ENCODE assay signal across 6 worm cellular contexts in genomic region chrV:6268526-6268925, ce11.
A peak's percentile ranks its signal among the peaks of the same experiment; 100 is the strongest.
TF ChIP-seq lines count a peak whose summit lies in the region.

No protein-coding gene starts in this region.

TF ChIP-seq in whole organism, L1 larva, 84 proteins besides CTCF, POLR2A, EP300 and RAD21:
- TF ChIP-seq lin-14 (GFP tag; optimal IDR thresholded peaks at IDR 0.05; lab: Kevin White, UChicago) (peak; percentile 23), elt-3 (tag; optimal IDR thresholded peaks at IDR 0.05; lab: Kevin White, UChicago) (no peak)

TF ChIP-seq in whole organism, L2 larva, 48 proteins besides CTCF, POLR2A, EP300 and RAD21:
- TF ChIP-seq nhr-21 (tag; optimal IDR thresholded peaks at IDR 0.05; lab: Kevin White, UChicago) (no peak), ZK546.5 (tag; optimal IDR thresholded peaks at IDR 0.05; lab: Kevin White, UChicago) (no peak), crh-2 (tag; optimal IDR thresholded peaks at IDR 0.05; lab: Kevin White, UChicago) (no peak), unc-55 (GFP tag; optimal IDR thresholded peaks at IDR 0.05; lab: Kevin White, UChicago) (peak; percentile 39)

TF ChIP-seq in whole organism, L4 larva, 104 proteins besides CTCF, POLR2A, EP300 and RAD21:
- no peak for TF ChIP-seq nhr-6 (tag; optimal IDR thresholded peaks at IDR 0.05; lab: Kevin White, UChicago)
- peak; percentile 76 for TF ChIP-seq aha-1 (tag; lab: Kevin White, UChicago)

TF ChIP-seq in whole organism, late embryonic, 69 proteins besides CTCF, POLR2A, EP300 and RAD21:
- peak; percentile 62 for TF ChIP-seq unc-42 (tag; optimal IDR thresholded peaks at IDR 0.05; lab: Kevin White, UChicago)
- TF ChIP-seq ahr-1 (tag; optimal IDR thresholded peaks at IDR 0.05; lab: Kevin White, UChicago), result no peak
- TF ChIP-seq ztf-16 (tag; optimal IDR thresholded peaks at IDR 0.05; lab: Kevin White, UChicago), result no peak

TF ChIP-seq in whole organism, mixed stage, embryonic, 35 proteins besides CTCF, POLR2A, EP300 and RAD21:
- no peak for TF ChIP-seq flh-1 (GFP tag; optimal IDR thresholded peaks at IDR 0.05; lab: Kevin White, UChicago)
- TF ChIP-seq ces-1 (GFP tag; optimal IDR thresholded peaks at IDR 0.05; lab: Kevin White, UChicago), result peak; percentile 70

TF ChIP-seq in whole organism, young adult, 124 proteins besides CTCF, POLR2A, EP300 and RAD21:
- TF ChIP-seq F10E7.11 (tag; optimal IDR thresholded peaks at IDR 0.05; lab: Kevin White, UChicago) (no peak), cebp-1 (GFP tag; IDR thresholded peaks at IDR 0.05; lab: Robert Waterston, UW) (no peak), cebp-1 (tag; optimal IDR thresholded peaks at IDR 0.05; lab: Kevin White, UChicago) (peak; percentile 41)
